Worm (Caenorhabditis elegans) whole organism, L1 larva: ENCODE measurements around the gene tag-281.

Experiments used
- C04F5.9 ChIP-seq: sonication (generic microtip); optimal IDR thresholded peaks from 2 replicates; lab custom pipeline; 2016; ENCODE audit warnings: missing genetic modification characterization, missing compliant biosample characterization
- C34B4.2 ChIP-seq: sonication (generic microtip); optimal IDR thresholded peaks from 2 replicates; lab custom pipeline; 2017; ENCODE audit warnings: mild to moderate bottlenecking, missing genetic modification characterization, missing compliant biosample characterization
- Y116A8C.19 ChIP-seq: sonication (generic microtip); optimal IDR thresholded peaks from 2 replicates; lab custom pipeline; 2016; ENCODE audit warnings: missing compliant biosample characterization, missing genetic modification characterization, borderline replicate concordance
- aha-1 ChIP-seq: fragments of 150-350 bp; optimal IDR thresholded peaks from 2 replicates; lab custom pipeline; 2014; ENCODE audit warnings: missing biosample characterization, missing genetic modification characterization
- alr-1 ChIP-seq: fragments of 200-800 bp; sonication (Bioruptor generic); optimal IDR thresholded peaks from 2 replicates; lab custom pipeline; 2018; ENCODE audit warnings: borderline replicate concordance, mild to moderate bottlenecking, missing genetic modification characterization, missing compliant biosample characterization
- aly-2 ChIP-seq: fragments of 150-350 bp; optimal IDR thresholded peaks from 2 replicates; lab custom pipeline; 2014; ENCODE audit warnings: missing biosample characterization, missing genetic modification characterization
- ama-1 ChIP-seq: fragments of 150-350 bp; optimal IDR thresholded peaks from 2 replicates; lab custom pipeline; 2014
- ceh-8 ChIP-seq: fragments of 200-800 bp; sonication (Bioruptor generic); optimal IDR thresholded peaks from 2 replicates; lab custom pipeline; 2018; ENCODE audit warnings: mild to moderate bottlenecking, missing genetic modification characterization, moderate library complexity, missing compliant biosample characterization
- ces-1 ChIP-seq: fragments of 150-350 bp; optimal IDR thresholded peaks from 2 replicates; lab custom pipeline; 2014; ENCODE audit warnings: missing biosample characterization, missing genetic modification reagents, missing genetic modification characterization
- efl-1 ChIP-seq, 4 experiments: fragments of 150-350 bp; optimal IDR thresholded peaks in 3 of 4; peaks in 1 of 4; 1 replicate in 1 of 4; 2 replicates in 3 of 4; lab custom pipeline; 2014; ENCODE audit warnings: missing biosample characterization in 2 of 4, missing genetic modification characterization in 2 of 4, missing genetic modification reagents in 2 of 4
- efl-3 ChIP-seq: fragments of 200-800 bp; sonication (Bioruptor generic); optimal IDR thresholded peaks from 2 replicates; lab custom pipeline; 2018; ENCODE audit warnings: mild to moderate bottlenecking, missing genetic modification characterization, missing compliant biosample characterization
- elt-2 ChIP-seq: sonication (generic microtip); optimal IDR thresholded peaks from 2 replicates; lab custom pipeline; 2016; ENCODE audit warnings: missing genetic modification characterization, mild to moderate bottlenecking, inconsistent platforms, missing compliant biosample characterization, missing genetic modification reagents
- fkh-4 ChIP-seq: sonication (generic microtip); optimal IDR thresholded peaks from 2 replicates; lab custom pipeline; 2016; ENCODE audit warnings: missing compliant biosample characterization, missing genetic modification characterization, borderline replicate concordance
- hlh-17 ChIP-seq: fragments of 200-800 bp; sonication (Bioruptor generic); optimal IDR thresholded peaks from 2 replicates; lab custom pipeline; 2018; ENCODE audit warnings: missing genetic modification characterization, mild to moderate bottlenecking, missing compliant biosample characterization, moderate library complexity, borderline replicate concordance
- hlh-4 ChIP-seq: sonication (generic microtip); optimal IDR thresholded peaks from 2 replicates; lab custom pipeline; 2016; ENCODE audit warnings: mild to moderate bottlenecking, missing genetic modification characterization, missing compliant biosample characterization
- irx-1 ChIP-seq: sonication (generic microtip); optimal IDR thresholded peaks from 2 replicates; lab custom pipeline; 2016; ENCODE audit warnings: missing genetic modification characterization, missing compliant biosample characterization
- isw-1 ChIP-seq: fragments of 200-800 bp; sonication (Bioruptor generic); IDR thresholded peaks from 2 replicates; pipeline ENCODE4 v1.3.6; 2022; ENCODE audit warnings: missing genetic modification characterization, missing compliant biosample characterization
- lin-13 ChIP-seq: fragments of 150-350 bp; optimal IDR thresholded peaks from 2 replicates; lab custom pipeline; 2014; ENCODE audit warnings: missing biosample characterization, missing genetic modification reagents, missing genetic modification characterization
- lin-14 ChIP-seq: fragments of 200-800 bp; sonication (Bioruptor generic); optimal IDR thresholded peaks from 2 replicates; lab custom pipeline; 2018; ENCODE audit warnings: mild to moderate bottlenecking, missing genetic modification characterization, moderate library complexity, missing compliant biosample characterization
- lin-35 ChIP-seq, 2 experiments: fragments of 150-350 bp; optimal IDR thresholded peaks; 2 replicates each; lab custom pipeline; 2014; ENCODE audit warnings: missing biosample characterization in 2 of 2, missing genetic modification characterization in 2 of 2, missing genetic modification reagents in 2 of 2
- lin-39 ChIP-seq: fragments of 150-350 bp; optimal IDR thresholded peaks from 2 replicates; lab custom pipeline; 2014; ENCODE audit warnings: missing biosample characterization, missing genetic modification reagents, missing genetic modification characterization
- lir-3 ChIP-seq: sonication (generic microtip); optimal IDR thresholded peaks from 2 replicates; lab custom pipeline; 2016; ENCODE audit warnings: mild to moderate bottlenecking, missing genetic modification characterization, moderate library complexity, missing compliant biosample characterization; ENCODE audit not compliant: poor library complexity
- lsy-2 ChIP-seq, 2 experiments: fragments of 150-350 bp; optimal IDR thresholded peaks; 2 replicates each; lab custom pipeline; 2014; ENCODE audit warnings: missing biosample characterization in 2 of 2, missing genetic modification characterization in 2 of 2
- mdl-1 ChIP-seq, 2 experiments: fragments of 150-350 bp; optimal IDR thresholded peaks; 2 replicates each; lab custom pipeline; 2014 to 2017; ENCODE audit warnings: missing biosample characterization in 2 of 2, missing genetic modification characterization in 2 of 2, inconsistent platforms in 1 of 2
- nhr-19 ChIP-seq: fragments of 200-800 bp; sonication (Bioruptor generic); conservative IDR thresholded peaks from 2 replicates; pipeline ENCODE4 v1.3.6; 2022; ENCODE audit warnings: missing genetic modification characterization, missing compliant biosample characterization
- nhr-20 ChIP-seq: sonication (generic microtip); optimal IDR thresholded peaks from 2 replicates; lab custom pipeline; 2016; ENCODE audit warnings: mild to moderate bottlenecking, missing genetic modification characterization, missing compliant biosample characterization
- nhr-47 ChIP-seq: sonication (generic microtip); optimal IDR thresholded peaks from 2 replicates; lab custom pipeline; 2016; ENCODE audit warnings: mild to moderate bottlenecking, missing genetic modification characterization, moderate library complexity, missing compliant biosample characterization
- nhr-71 ChIP-seq: sonication (generic microtip); optimal IDR thresholded peaks from 2 replicates; lab custom pipeline; 2016; ENCODE audit warnings: mild to moderate bottlenecking, missing genetic modification characterization, moderate library complexity, missing compliant biosample characterization
- nhr-90 ChIP-seq: sonication (generic microtip); optimal IDR thresholded peaks from 2 replicates; lab custom pipeline; 2016; ENCODE audit warnings: mild to moderate bottlenecking, missing genetic modification characterization, missing compliant biosample characterization; ENCODE audit not compliant: poor library complexity
- snpc-4 ChIP-seq: fragments of 150-350 bp; optimal IDR thresholded peaks from 2 replicates; lab custom pipeline; 2014; ENCODE audit warnings: missing biosample characterization, missing genetic modification characterization
- snu-23 ChIP-seq: sonication (generic microtip); optimal IDR thresholded peaks from 2 replicates; lab custom pipeline; 2016; ENCODE audit warnings: missing genetic modification characterization, missing compliant biosample characterization
- sox-4 ChIP-seq: sonication (generic microtip); optimal IDR thresholded peaks from 2 replicates; lab custom pipeline; 2016; ENCODE audit warnings: missing genetic modification characterization, missing compliant biosample characterization
- tlp-1 ChIP-seq: fragments of 150-350 bp; optimal IDR thresholded peaks from 2 replicates; lab custom pipeline; 2014; ENCODE audit warnings: missing biosample characterization, missing genetic modification characterization
- unc-62 ChIP-seq: fragments of 150-350 bp; optimal IDR thresholded peaks from 2 replicates; lab custom pipeline; 2014; ENCODE audit warnings: missing biosample characterization, missing genetic modification reagents, missing genetic modification characterization
- vab-15 ChIP-seq: sonication (generic microtip); optimal IDR thresholded peaks from 2 replicates; lab custom pipeline; 2017; ENCODE audit warnings: missing genotype, mild to moderate bottlenecking, missing genetic modification characterization, missing compliant biosample characterization
- xbp-1 ChIP-seq: sonication (generic microtip); optimal IDR thresholded peaks from 2 replicates; lab custom pipeline; 2016; ENCODE audit warnings: missing genetic modification characterization, missing compliant biosample characterization

The tag-281 gene

ce11 chrII:12425644-12426222 lies 33.8 kb upstream of the tag-281 start, which contains the start of gene daf-22 (continued):
- TF ChIP-seq nhr-90 (peak; percentile 5), xbp-1 (tag; lab: Kevin White, UChicago) (no peak), snu-23 (GFP tag; lab: Kevin White, UChicago) (peak; percentile 3), tlp-1 (tag; lab: Kevin White, UChicago) (no peak), isw-1 (GFP tag; lab: Robert Waterston, UW) (no peak), lsy-2 (tag; optimal IDR thresholded peaks at IDR 0.05; lab: Kevin White, UChicago) (no peak), snpc-4 (tag; lab: Kevin White, UChicago) (no peak), aly-2 (tag; lab: Kevin White, UChicago) (no peak), hlh-4 (tag; lab: Kevin White, UChicago) (no peak), nhr-47 (no peak), C34B4.2 (tag; lab: Kevin White, UChicago) (no peak), nhr-19 (no peak), lin-13 (GFP tag; lab: Kevin White, UChicago) (no peak), Y116A8C.19 (tag; lab: Kevin White, UChicago) (no peak), nhr-20 (tag; lab: Kevin White, UChicago) (peak; percentile 75), mdl-1 (tag; optimal IDR thresholded peaks at IDR 0.05; lab: Kevin White, UChicago) (no peak), fkh-4 (no peak), ces-1 (no peak), C04F5.9 (tag; lab: Kevin White, UChicago) (no peak), lin-35 (GFP tag; optimal IDR thresholded peaks at IDR 0.05; lab: Kevin White, UChicago) (peak in 1 of 2 experiments; percentile 41), aha-1 (tag; lab: Kevin White, UChicago) (no peak), elt-2 (peak; percentile 84), lin-39 (tag; lab: Kevin White, UChicago) (no peak), alr-1 (tag; lab: Kevin White, UChicago) (no peak), unc-62 (GFP tag; lab: Kevin White, UChicago) (no peak), efl-3 (no peak)
- TF ChIP-seq, all 84 proteins: peak for 9

- no peak for TF ChIP-seq lsy-2 (tag; optimal IDR thresholded peaks at IDR 0.05; lab: Kevin White, UChicago)
- TF ChIP-seq, all 84 proteins: peak for 0
Observed at ce11 chrII:12429743-12430142, 29.8 kb upstream of the tag-281 start, which contains the start of gene Y57A10C.8. Gene Y57A10C.8 (minus strand): TSS chrII:12429843.

ce11 chrII:12432356-12432755 lies 27.2 kb upstream of the tag-281 start, which contains the start of gene dct-12:
Gene dct-12 (minus strand): TSS chrII:12432456.
- no peak for TF ChIP-seq lin-14 (GFP tag; lab: Kevin White, UChicago)
- TF ChIP-seq snu-23 (GFP tag; lab: Kevin White, UChicago): no peak
- no peak for TF ChIP-seq irx-1 (tag; lab: Kevin White, UChicago)
- no peak for TF ChIP-seq ceh-8 (GFP tag; lab: Kevin White, UChicago)
- TF ChIP-seq lir-3: no peak
- TF ChIP-seq mdl-1 (tag; optimal IDR thresholded peaks at IDR 0.05; lab: Kevin White, UChicago): no peak
- TF ChIP-seq nhr-71 (tag; lab: Kevin White, UChicago): no peak
- TF ChIP-seq hlh-17 (GFP tag; lab: Kevin White, UChicago): no peak
- no peak for TF ChIP-seq vab-15
- TF ChIP-seq sox-4: no peak

- no peak for TF ChIP-seq ama-1
- no peak for TF ChIP-seq efl-1 (optimal IDR thresholded peaks at IDR 0.05; lab: Kevin White, UChicago)
- TF ChIP-seq efl-1 (GFP tag; optimal IDR thresholded peaks at IDR 0.05 in 1 of 2; lab: Kevin White, UChicago): peak in 1 of 2 experiments; percentile 52
- TF ChIP-seq, all 84 proteins: peak for 1
Observed at ce11 chrII:12435202-12435872, 24.2 kb upstream of the tag-281 start.
